Fruit fly (Drosophila melanogaster) whole organism, embryonic: ENCODE results near the gene syd.
A peak's percentile ranks its signal among the peaks of the same experiment; 100 is the strongest.

ENCODE experiments used
- Asciz ChIP-seq: fragments of 200-800 bp; sonication (Bioruptor generic); optimal IDR thresholded peaks from 2 replicates; lab custom pipeline; 2017; ENCODE audit warnings: missing biosample characterization, mild to moderate bottlenecking, missing genetic modification characterization, missing genetic modification reagents
- Bdp1 ChIP-seq: fragments of 200-800 bp; sonication (Bioruptor generic); optimal IDR thresholded peaks from 3 replicates; lab custom pipeline; 2016; ENCODE audit warnings: missing biosample characterization, missing genetic modification characterization
- CG10366 ChIP-seq: fragments of 200-800 bp; sonication (Bioruptor generic); IDR thresholded peaks from 2 replicates; pipeline ENCODE4 v1.3.6; 2022; ENCODE audit warnings: missing biosample characterization, missing genetic modification characterization
- CG10565 ChIP-seq: fragments of 200-800 bp; sonication (Bioruptor generic); optimal IDR thresholded peaks from 3 replicates; lab custom pipeline; 2016; ENCODE audit warnings: missing biosample characterization, mild to moderate bottlenecking, missing genetic modification characterization
- CG12236 ChIP-seq: fragments of 200-800 bp; sonication (Bioruptor generic); optimal IDR thresholded peaks from 2 replicates; lab custom pipeline; 2016; ENCODE audit warnings: missing biosample characterization, missing genetic modification characterization
- CG12769 ChIP-seq: fragments of 200-800 bp; sonication (Bioruptor generic); optimal IDR thresholded peaks from 2 replicates; lab custom pipeline; 2019; ENCODE audit warnings: missing biosample characterization, mild to moderate bottlenecking, missing genetic modification characterization, moderate library complexity
- CG13123 ChIP-seq: fragments of 200-800 bp; sonication (Bioruptor generic); optimal IDR thresholded peaks from 2 replicates; lab custom pipeline; 2016; ENCODE audit warnings: missing biosample characterization, missing genetic modification characterization
- CG13296 ChIP-seq: fragments of 200-800 bp; sonication (Bioruptor generic); optimal IDR thresholded peaks from 3 replicates; lab custom pipeline; 2018; ENCODE audit warnings: missing biosample characterization, mild to moderate bottlenecking, missing genetic modification characterization
- CG13424 ChIP-seq: fragments of 200-800 bp; sonication (Bioruptor generic); optimal IDR thresholded peaks from 2 replicates; lab custom pipeline; 2019; ENCODE audit warnings: missing biosample characterization, mild to moderate bottlenecking, missing genetic modification characterization, moderate library complexity
- CG14050 ChIP-seq: fragments of 200-800 bp; sonication (Bioruptor generic); IDR thresholded peaks from 3 replicates; pipeline ENCODE4 v1.3.6; 2022; ENCODE audit warnings: missing biosample characterization, missing genetic modification characterization
- CG14441 ChIP-seq: fragments of 200-800 bp; sonication (Bioruptor generic); IDR thresholded peaks from 2 replicates; pipeline ENCODE4 v1.3.6; 2022; ENCODE audit warnings: missing biosample characterization, missing genetic modification characterization
- CG16779 ChIP-seq: fragments of 200-800 bp; sonication (Bioruptor generic); IDR thresholded peaks from 2 replicates; pipeline ENCODE4 v1.3.6; 2022; ENCODE audit warnings: missing biosample characterization, missing genetic modification characterization
- CG16863 ChIP-seq: fragments of 200-800 bp; sonication (Bioruptor generic); optimal IDR thresholded peaks from 3 replicates; lab custom pipeline; 2016; ENCODE audit warnings: missing biosample characterization, missing genetic modification characterization
- CG18011 ChIP-seq: fragments of 200-800 bp; sonication (Bioruptor generic); optimal IDR thresholded peaks from 2 replicates; lab custom pipeline; 2017; ENCODE audit warnings: missing biosample characterization, missing genetic modification characterization, mild to moderate bottlenecking, moderate library complexity, missing genotype
- CG18262 ChIP-seq: fragments of 200-800 bp; optimal IDR thresholded peaks from 3 replicates; lab custom pipeline; 2019; ENCODE audit warnings: missing biosample characterization, mild to moderate bottlenecking, missing genetic modification characterization, moderate library complexity
- CG30431 ChIP-seq: fragments of 200-800 bp; sonication (Bioruptor generic); optimal IDR thresholded peaks from 2 replicates; lab custom pipeline; 2017; ENCODE audit warnings: missing biosample characterization, missing genetic modification characterization
- CG33213 ChIP-seq: fragments of 200-800 bp; sonication (Bioruptor generic); optimal IDR thresholded peaks from 3 replicates; lab custom pipeline; 2016; ENCODE audit warnings: missing biosample characterization, missing genetic modification characterization
- CG34224 ChIP-seq: fragments of 200-800 bp; sonication (Bioruptor generic); IDR thresholded peaks from 3 replicates; pipeline ENCODE4 v1.3.6; 2022; ENCODE audit warnings: missing biosample characterization, missing genetic modification characterization; ENCODE audit not compliant: partially characterized antibody
- CG34422 ChIP-seq: fragments of 200-800 bp; sonication (Bioruptor generic); IDR thresholded peaks from 3 replicates; pipeline ENCODE4 v1.3.6; 2022; ENCODE audit warnings: missing biosample characterization, missing genetic modification characterization
- CG3995 ChIP-seq: fragments of 200-800 bp; sonication (Bioruptor generic); optimal IDR thresholded peaks from 3 replicates; lab custom pipeline; 2016; ENCODE audit warnings: missing biosample characterization, missing genetic modification characterization
- CG4282 ChIP-seq: fragments of 200-800 bp; sonication (Bioruptor generic); optimal IDR thresholded peaks from 2 replicates; lab custom pipeline; 2016; ENCODE audit warnings: missing biosample characterization, missing genetic modification characterization
- CG7928 ChIP-seq: fragments of 200-800 bp; sonication (Bioruptor generic); optimal IDR thresholded peaks from 2 replicates; lab custom pipeline; 2017; ENCODE audit warnings: missing biosample characterization, mild to moderate bottlenecking, missing genetic modification characterization
- CG7963 ChIP-seq: fragments of 200-800 bp; sonication (Bioruptor generic); IDR thresholded peaks from 3 replicates; pipeline ENCODE4 v1.3.6; 2022; ENCODE audit warnings: missing biosample characterization, missing genetic modification characterization; ENCODE audit not compliant: partially characterized antibody
- CoRest ChIP-seq: fragments of 200-800 bp; sonication (Bioruptor generic); optimal IDR thresholded peaks from 3 replicates; lab custom pipeline; 2018; ENCODE audit warnings: missing biosample characterization, mild to moderate bottlenecking, missing genetic modification characterization, moderate library complexity
- Dip2 ChIP-seq: fragments of 200-800 bp; sonication (Bioruptor generic); IDR thresholded peaks from 2 replicates; pipeline ENCODE4 v1.3.6; 2022; ENCODE audit warnings: missing biosample characterization, missing genetic modification characterization
- Doc3 ChIP-seq: fragments of 200-800 bp; sonication (Bioruptor generic); IDR thresholded peaks from 3 replicates; pipeline ENCODE4 v1.3.6; 2022; ENCODE audit warnings: missing biosample characterization, missing genetic modification characterization; ENCODE audit not compliant: partially characterized antibody
- Dp ChIP-seq: fragments of 200-800 bp; sonication (Bioruptor generic); optimal IDR thresholded peaks from 2 replicates; lab custom pipeline; 2018; ENCODE audit warnings: missing biosample characterization, mild to moderate bottlenecking, missing genetic modification characterization, moderate library complexity
- Med ChIP-seq: fragments of 200-800 bp; sonication (Bioruptor generic); peaks from one replicate; lab custom pipeline; 2016; ENCODE audit warnings: missing biosample characterization, missing genetic modification characterization, mild to moderate bottlenecking, inconsistent platforms, moderate library complexity
- Myb ChIP-seq: fragments of 200-800 bp; sonication (Bioruptor generic); optimal IDR thresholded peaks from 2 replicates; lab custom pipeline; 2016; ENCODE audit warnings: missing biosample characterization, missing genetic modification characterization
- NC2β ChIP-seq: fragments of 200-800 bp; sonication (Bioruptor generic); optimal IDR thresholded peaks from 2 replicates; lab custom pipeline; 2016; ENCODE audit warnings: missing biosample characterization, missing genetic modification characterization
- NFAT ChIP-seq: fragments of 200-800 bp; sonication (Bioruptor generic); IDR thresholded peaks from 2 replicates; pipeline ENCODE4 v1.3.6; 2022; ENCODE audit warnings: missing biosample characterization, missing genetic modification characterization
- Ptx1 ChIP-seq: fragments of 200-800 bp; sonication (Bioruptor generic); IDR thresholded peaks from 2 replicates; pipeline ENCODE4 v1.3.6; 2022; ENCODE audit warnings: missing biosample characterization, missing genetic modification characterization
- Sry-β ChIP-seq: fragments of 200-800 bp; sonication (Bioruptor generic); optimal IDR thresholded peaks from 2 replicates; lab custom pipeline; 2018; ENCODE audit warnings: missing biosample characterization, mild to moderate bottlenecking, missing genetic modification characterization, moderate library complexity
- Tbp ChIP-seq: fragments of >200 bp; optimal IDR thresholded peaks from 2 replicates; lab custom pipeline; 2018; ENCODE audit warnings: missing biosample characterization, missing genetic modification characterization
- Trl ChIP-seq, 3 experiments: fragments of >200 bp in 2 of 3; fragments of 200-800 bp in 1 of 3; sonication (Bioruptor generic) in 1 of 3; optimal IDR thresholded peaks; 2 replicates in 1 of 3; 3 replicates in 2 of 3; lab custom pipeline; 2016 to 2017; ENCODE audit warnings: missing biosample characterization in 1 of 3, missing genetic modification characterization in 1 of 3
- bigmax ChIP-seq: fragments of 200-800 bp; sonication (Bioruptor generic); optimal IDR thresholded peaks from 2 replicates; lab custom pipeline; 2018; ENCODE audit warnings: missing biosample characterization, mild to moderate bottlenecking, missing genetic modification characterization
- bowl ChIP-seq: fragments of 200-800 bp; sonication (Bioruptor generic); IDR thresholded peaks from 2 replicates; pipeline ENCODE4 v1.3.6; 2022; ENCODE audit warnings: missing biosample characterization, missing genetic modification characterization
- chinmo ChIP-seq: fragments of 200-800 bp; sonication (Bioruptor generic); IDR thresholded peaks from 4 replicates; pipeline ENCODE4 v1.3.6; 2022; ENCODE audit warnings: missing biosample characterization, missing genetic modification characterization; ENCODE audit not compliant: partially characterized antibody
- fu2 ChIP-seq: fragments of 200-800 bp; sonication (Bioruptor generic); optimal IDR thresholded peaks from 2 replicates; lab custom pipeline; 2016; ENCODE audit warnings: missing biosample characterization, missing genetic modification characterization
- ham ChIP-seq: fragments of 200-800 bp; sonication (Bioruptor generic); IDR thresholded peaks from 2 replicates; pipeline ENCODE4 v1.3.6; 2022; ENCODE audit warnings: missing biosample characterization, missing genetic modification characterization
- ind ChIP-seq: fragments of 200-800 bp; sonication (Bioruptor generic); optimal IDR thresholded peaks from 3 replicates; lab custom pipeline; 2016; ENCODE audit warnings: missing biosample characterization, missing genetic modification characterization
- lola ChIP-seq, 3 experiments: fragments of >200 bp in 2 of 3; fragments of 200-800 bp in 1 of 3; sonication (Bioruptor generic) in 1 of 3; optimal IDR thresholded peaks; 2 replicates each; lab custom pipeline; 2017 to 2019; ENCODE audit warnings: missing biosample characterization in 3 of 3, missing genetic modification characterization in 3 of 3, mild to moderate bottlenecking in 1 of 3, moderate library complexity in 1 of 3
- prd ChIP-seq, 3 experiments: fragments of >200 bp in 2 of 3; fragments of 200-800 bp in 1 of 3; sonication (Bioruptor generic) in 1 of 3; optimal IDR thresholded peaks in 2 of 3; IDR thresholded peaks in 1 of 3; 2 replicates in 2 of 3; 3 replicates in 1 of 3; pipeline versions ENCODE4 v1.3.6 to Lab custom; 2017 to 2022; ENCODE audit warnings: missing biosample characterization in 1 of 3, missing genetic modification characterization in 1 of 3
- salm ChIP-seq: fragments of 200-800 bp; sonication (Bioruptor generic); optimal IDR thresholded peaks from 2 replicates; lab custom pipeline; 2018; ENCODE audit warnings: missing biosample characterization, mild to moderate bottlenecking, missing genetic modification characterization
- sens-2 ChIP-seq: fragments of 200-800 bp; sonication (Bioruptor generic); IDR thresholded peaks from 2 replicates; pipeline ENCODE4 v1.3.6; 2022; ENCODE audit warnings: missing biosample characterization, missing genetic modification characterization
- seq ChIP-seq: fragments of 200-800 bp; sonication (Bioruptor generic); IDR thresholded peaks from 2 replicates; pipeline ENCODE4 v1.3.6; 2022; ENCODE audit warnings: missing biosample characterization, missing genetic modification characterization
- slbo ChIP-seq: fragments of 200-800 bp; sonication (Bioruptor generic); IDR thresholded peaks from 2 replicates; pipeline ENCODE4 v1.3.6; 2022; ENCODE audit warnings: missing biosample characterization, missing genetic modification characterization
- stc ChIP-seq: fragments of 200-800 bp; sonication (Bioruptor generic); IDR thresholded peaks from 2 replicates; pipeline ENCODE4 v1.3.6; 2022; ENCODE audit warnings: missing biosample characterization, missing genetic modification characterization

syd gene

DNA sequence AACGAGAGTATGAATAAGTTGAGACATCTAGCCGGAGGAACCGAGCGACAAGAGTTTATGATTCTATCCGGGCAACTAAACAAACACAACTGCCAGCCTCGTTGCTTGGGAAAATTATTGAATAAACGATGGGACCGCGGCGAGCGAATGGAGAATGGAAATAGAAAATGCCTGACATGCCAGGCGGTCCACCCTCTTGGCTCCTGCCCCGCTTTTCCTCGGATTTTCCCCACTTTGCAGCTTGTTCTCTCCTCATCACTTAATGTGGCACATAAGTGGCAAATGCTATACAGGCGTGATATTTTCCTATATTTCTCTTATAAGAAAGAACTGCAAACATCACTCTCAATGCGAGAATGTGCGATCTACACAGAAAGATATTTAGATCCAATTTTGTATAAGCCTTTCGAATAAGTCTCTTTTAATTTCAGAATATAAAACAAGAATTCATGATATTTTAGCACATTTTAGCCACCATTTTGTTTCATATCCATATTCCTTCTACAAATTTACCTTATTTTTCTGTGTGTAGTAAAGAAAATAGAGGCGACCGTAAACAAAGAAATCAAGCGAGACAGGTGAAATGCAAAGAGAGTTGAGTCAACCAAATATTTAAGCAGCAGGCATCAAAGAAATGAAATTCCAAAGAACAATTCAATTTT lies 32.3 kb downstream of the syd start (continued):
- TF ChIP-seq CG33213 (GFP tag; lab: Kevin White, UChicago) (peak; percentile 84), CG16779 (no peak), ham (GFP tag; lab: Robert Waterston, UW) (0 out of 2 replicates have a peak, but pooled peaks have one; percentile 25), salm (tag; lab: Kevin White, UChicago) (peak; percentile 67), CG16863 (GFP tag; lab: Kevin White, UChicago) (peak; percentile 84), CG12236 (GFP tag; lab: Kevin White, UChicago) (peak; percentile 84), CG13123 (GFP tag; lab: Kevin White, UChicago) (peak; percentile 77), ind (peak; percentile 79), CG18011 (GFP tag; lab: Kevin White, UChicago) (peak; percentile 49), Tbp (no peak), seq (peak; percentile 77), prd (optimal IDR thresholded peaks at IDR 0.05; lab: Kevin White, UChicago) (no peak), prd (GFP tag; IDR thresholded peaks at IDR 0.05; lab: Robert Waterston, UW) (peak; percentile 89), CG18262 (tag; lab: Kevin White, UChicago) (peak; percentile 93), CG14441 (GFP tag; lab: Robert Waterston, UW) (peak; percentile 82), stc (GFP tag; lab: Robert Waterston, UW) (peak; percentile 86), CG30431 (GFP tag; lab: Kevin White, UChicago) (peak; percentile 67), CG14050 (GFP tag; lab: Robert Waterston, UW) (peak; percentile 66), NC2β (GFP tag; lab: Kevin White, UChicago) (peak; percentile 88), Bdp1 (GFP tag; lab: Kevin White, UChicago) (peak; percentile 41), CG34224 (GFP tag; lab: Robert Waterston, UW) (0 out of 3 replicates have a peak, but pooled peaks have one; percentile 6), bigmax (no peak), NFAT (GFP tag; lab: Robert Waterston, UW) (peak; percentile 64; the same call in 1 of the 2 replicates), bowl (GFP tag; lab: Robert Waterston, UW) (peak; percentile 66), lola (GFP tag; optimal IDR thresholded peaks at IDR 0.05; lab: Kevin White, UChicago) (peak in 1 of 3 experiments; percentile 89), CG10366 (GFP tag; lab: Robert Waterston, UW) (no peak; the same call in 1 of the 2 replicates), CG12769 (tag; lab: Kevin White, UChicago) (peak; percentile 90), CoRest (peak; percentile 90), fu2 (GFP tag; lab: Kevin White, UChicago) (peak; percentile 65), Dp (no peak), slbo (GFP tag; lab: Robert Waterston, UW) (peak; percentile 83), CG7963 (no peak), CG34422 (GFP tag; lab: Robert Waterston, UW) (peak; percentile 74), Asciz (GFP tag; lab: Kevin White, UChicago) (peak; percentile 90), chinmo (GFP tag; lab: Robert Waterston, UW) (no peak), CG10565 (GFP tag; lab: Kevin White, UChicago) (no peak), Sry-β (GFP tag; lab: Kevin White, UChicago) (peak; percentile 66), CG13424 (tag; lab: Kevin White, UChicago) (peak; percentile 90), CG13296 (GFP tag; lab: Kevin White, UChicago) (peak; percentile 58), CG3995 (GFP tag; lab: Kevin White, UChicago) (peak; percentile 34), sens-2 (GFP tag; lab: Robert Waterston, UW) (peak; percentile 72), Doc3 (GFP tag; lab: Robert Waterston, UW) (no peak), Trl (optimal IDR thresholded peaks at IDR 0.05; lab: Kevin White, UChicago) (no peak), Trl (GFP tag; optimal IDR thresholded peaks at IDR 0.05; lab: Kevin White, UChicago) (peak; percentile 86), Myb (GFP tag; lab: Kevin White, UChicago) (peak; percentile 50), Dip2 (GFP tag; lab: Robert Waterston, UW) (no peak), CG4282 (GFP tag; lab: Kevin White, UChicago) (peak; percentile 11), Med (peak; percentile 96), Ptx1 (GFP tag; lab: Robert Waterston, UW) (peak; percentile 82), CG7928 (GFP tag; lab: Kevin White, UChicago) (peak; percentile 41)
